Worm (Caenorhabditis elegans) whole organism, L4/young adult: Measurements from ENCODE around the gene flr-4.

Source experiments
- dao-5 ChIP-seq: sonication (generic microtip); optimal IDR thresholded peaks from 2 replicates; lab custom pipeline; 2016; ENCODE audit warnings: missing genotype, missing genetic modification characterization, moderate library complexity, missing compliant biosample characterization
- him-1 ChIP-seq: sonication (generic microtip); optimal IDR thresholded peaks from 2 replicates; lab custom pipeline; 2016; ENCODE audit warnings: missing genotype, missing genetic modification reagents, missing genetic modification characterization, missing compliant biosample characterization

ce11 chrX:15040552-15041080 lies 48.6 kb upstream of the flr-4 start, which contains the start of gene C18B12.4:
- TF ChIP-seq him-1 (tag; lab: Kevin White, UChicago), result no peak
- TF ChIP-seq dao-5 (tag; lab: Kevin White, UChicago), result no peak
